Worm (Caenorhabditis elegans) whole organism, mixed stage, embryonic: ENCODE measurements around the gene sru-22.

Experiments
- M03D4.4 ChIP-seq: sonication (generic microtip); optimal IDR thresholded peaks from 2 replicates; lab custom pipeline; 2017; ENCODE audit warnings: mild to moderate bottlenecking, missing genetic modification characterization, missing compliant biosample characterization
- blmp-1 ChIP-seq: fragments of 150-350 bp; optimal IDR thresholded peaks from 2 replicates; lab custom pipeline; 2014; ENCODE audit warnings: missing biosample characterization, missing genetic modification characterization
- drap-1 ChIP-seq: fragments of 200-800 bp; sonication (Bioruptor generic); optimal IDR thresholded peaks from 3 replicates; lab custom pipeline; 2018; ENCODE audit warnings: mild to moderate bottlenecking, missing genetic modification characterization, missing compliant biosample characterization
- elt-1 ChIP-seq: sonication (generic microtip); optimal IDR thresholded peaks from 2 replicates; lab custom pipeline; 2017; ENCODE audit warnings: missing genetic modification characterization, mild to moderate bottlenecking, missing compliant biosample characterization, antibody characterized with exemption, moderate library complexity, borderline replicate concordance; ENCODE audit not compliant: insufficient read depth
- flh-1 ChIP-seq: fragments of 200-800 bp; sonication (Bioruptor generic); optimal IDR thresholded peaks from 2 replicates; lab custom pipeline; 2018; ENCODE audit warnings: mild to moderate bottlenecking, missing genetic modification characterization, moderate library complexity, missing compliant biosample characterization
- hlh-1 ChIP-seq: fragments of 150-350 bp; optimal IDR thresholded peaks from 2 replicates; lab custom pipeline; 2014; ENCODE audit warnings: missing biosample characterization, missing genetic modification reagents, missing genetic modification characterization
- nhr-12 ChIP-seq: fragments of 150-350 bp; optimal IDR thresholded peaks from 2 replicates; lab custom pipeline; 2014; ENCODE audit warnings: missing biosample characterization, missing genetic modification characterization
- nhr-237 ChIP-seq: fragments of 150-350 bp; optimal IDR thresholded peaks from 2 replicates; lab custom pipeline; 2014; ENCODE audit warnings: missing biosample characterization, missing genetic modification characterization
- pha-4 ChIP-seq: fragments of 150-350 bp; optimal IDR thresholded peaks from 2 replicates; lab custom pipeline; 2018; ENCODE audit warnings: missing biosample characterization, missing genetic modification reagents, missing genetic modification characterization
- sem-2 ChIP-seq: fragments of 200-800 bp; sonication (Bioruptor generic); optimal IDR thresholded peaks from 2 replicates; lab custom pipeline; 2018; ENCODE audit warnings: mild to moderate bottlenecking, missing genetic modification characterization, missing compliant biosample characterization
- unc-39 ChIP-seq: fragments of 150-350 bp; optimal IDR thresholded peaks from 2 replicates; lab custom pipeline; 2014; ENCODE audit warnings: missing biosample characterization, missing genetic modification characterization

DNA sequence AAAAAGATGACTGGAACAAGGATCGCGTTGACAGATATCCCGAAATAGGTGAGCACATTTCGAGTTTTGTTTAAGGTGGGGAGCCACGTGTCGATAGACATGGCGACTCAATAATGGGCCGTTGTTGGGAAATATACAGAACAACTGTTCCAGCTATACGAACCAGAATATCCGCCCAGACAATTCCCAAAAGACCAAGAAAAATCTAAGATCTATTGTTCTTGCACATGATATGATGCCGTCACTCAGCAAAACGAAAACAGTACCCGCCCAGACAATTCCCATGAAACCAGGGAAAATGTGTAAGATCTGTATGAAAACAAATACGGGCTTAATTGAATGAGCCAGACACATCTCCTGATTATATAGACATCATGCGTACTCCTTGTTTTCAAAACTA lies 32.8 kb upstream of the sru-22 start, which contains the start of gene str-231:
- TF ChIP-seq nhr-237 (no peak), unc-39 (no peak), hlh-1 (tag; lab: Kevin White, UChicago) (no peak), blmp-1 (tag; lab: Kevin White, UChicago) (no peak), pha-4 (no peak), flh-1 (no peak), M03D4.4 (no peak), drap-1 (GFP tag; lab: Kevin White, UChicago) (no peak), elt-1 (tag; lab: Kevin White, UChicago) (no peak), sem-2 (no peak), nhr-12 (tag; lab: Kevin White, UChicago) (no peak)
